Fruit fly (Drosophila melanogaster): Measurements from ENCODE around the gene Prosbeta7.

Gene Prosbeta7

dm6 chr3R:5371563-5371962 lies 13.4 kb upstream of the Prosbeta7 start, which contains the start of gene Polr2F (continued):
- TF ChIP-seq fd96Cb (tag; optimal IDR thresholded peaks at IDR 0.05) (peak; percentile 44), CG4360 (GFP tag; IDR thresholded peaks at IDR 0.05) (no peak), Sry-β (GFP tag; optimal IDR thresholded peaks at IDR 0.05) (peak; percentile 34), CG17328 (GFP tag; IDR thresholded peaks at IDR 0.05) (peak; percentile 53), CG4404 (GFP tag; IDR thresholded peaks at IDR 0.05) (peak; percentile 51), CG12236 (GFP tag; optimal IDR thresholded peaks at IDR 0.05) (peak; percentile 42), HLHmδ (GFP tag; optimal IDR thresholded peaks at IDR 0.05) (peak; percentile 8), HLH54F (GFP tag; optimal IDR thresholded peaks at IDR 0.05) (peak; percentile 96), nerfin-2 (GFP tag; IDR thresholded peaks at IDR 0.05; ENCODE audit: partially characterized antibody) (no peak), CG34376 (GFP tag; optimal IDR thresholded peaks at IDR 0.05) (peak; percentile 81), CG11456 (GFP tag; IDR thresholded peaks at IDR 0.05) (peak; percentile 93), eyg (GFP tag; optimal IDR thresholded peaks at IDR 0.05) (peak; percentile 82), btn (GFP tag; optimal IDR thresholded peaks at IDR 0.05) (peak; percentile 26), vfl (GFP tag; optimal IDR thresholded peaks at IDR 0.05) (peak; percentile 91), unpg (GFP tag; optimal IDR thresholded peaks at IDR 0.05) (peak; percentile 54), tx (GFP tag; optimal IDR thresholded peaks at IDR 0.05) (peak; percentile 89), NC2β (GFP tag; optimal IDR thresholded peaks at IDR 0.05) (peak; percentile 89), ERR (GFP tag; optimal IDR thresholded peaks at IDR 0.05) (peak; percentile 85), CG13123 (GFP tag; optimal IDR thresholded peaks at IDR 0.05) (peak; percentile 78), mirr (GFP tag; optimal IDR thresholded peaks at IDR 0.05) (peak; percentile 72), seq (GFP tag; IDR thresholded peaks at IDR 0.05) (no peak), dati (GFP tag; IDR thresholded peaks at IDR 0.05) (peak; percentile 7; the same call in 1 of the 2 replicates), CG14860 (GFP tag; IDR thresholded peaks at IDR 0.05; ENCODE audit: partially characterized antibody) (no peak), CG17385 (GFP tag; optimal IDR thresholded peaks at IDR 0.05) (peak; percentile 100), nerfin-1 (tag; optimal IDR thresholded peaks at IDR 0.05) (peak; percentile 55), E2f2 (GFP tag; IDR thresholded peaks at IDR 0.05) (peak; percentile 98), Ptx1 (GFP tag; IDR thresholded peaks at IDR 0.05) (peak; percentile 73), so (GFP tag; IDR thresholded peaks at IDR 0.05) (peak; percentile 70; the same call in 1 of the 3 replicates), CG13296 (GFP tag; optimal IDR thresholded peaks at IDR 0.05) (peak; percentile 67), CG42726 (GFP tag; IDR thresholded peaks at IDR 0.05; ENCODE audit: partially characterized antibody) (peak; percentile 55; the same call in 1 of the 2 replicates), CG2129 (GFP tag; IDR thresholded peaks at IDR 0.05; ENCODE audit: partially characterized antibody) (no peak), CG10431 (GFP tag; optimal IDR thresholded peaks at IDR 0.05) (no peak), chif (GFP tag; optimal IDR thresholded peaks at IDR 0.05) (peak; percentile 82 to 90), ems (GFP tag; optimal IDR thresholded peaks at IDR 0.05) (peak; percentile 90), pfk (GFP tag; optimal IDR thresholded peaks at IDR 0.05) (peak; percentile 61), CG15696 (tag; optimal IDR thresholded peaks at IDR 0.05) (peak; percentile 67), CG15601 (tag; optimal IDR thresholded peaks at IDR 0.05) (peak; percentile 68), zfh2 (GFP tag; optimal IDR thresholded peaks at IDR 0.05) (peak; percentile 97), Dek (tag; optimal IDR thresholded peaks at IDR 0.05) (peak; percentile 79), Elba2 (GFP tag; optimal IDR thresholded peaks at IDR 0.05) (peak; percentile 68), CG4707 (GFP tag; optimal IDR thresholded peaks at IDR 0.05) (peak; percentile 42), crc (GFP tag; optimal IDR thresholded peaks at IDR 0.05) (peak; percentile 78), MTF-1 (GFP tag; optimal IDR thresholded peaks at IDR 0.05; ENCODE audit: borderline replicate concordance) (peak; percentile 89), Rfx (GFP tag; IDR thresholded peaks at IDR 0.05) (peak; percentile 94), knrl (GFP tag; IDR thresholded peaks at IDR 0.05; ENCODE audit: partially characterized antibody) (peak; percentile 51; the same call in 2 of the 3 replicates), CG10565 (GFP tag; optimal IDR thresholded peaks at IDR 0.05) (no peak), CG3995 (GFP tag; optimal IDR thresholded peaks at IDR 0.05) (peak; percentile 96), CG10147 (GFP tag; optimal IDR thresholded peaks at IDR 0.05) (peak; percentile 69), Atf-2 (GFP tag; optimal IDR thresholded peaks at IDR 0.05) (peak; percentile 82), CG16779 (GFP tag; IDR thresholded peaks at IDR 0.05) (peak; percentile 87)
